Worm (Caenorhabditis elegans) whole organism, midembryonic: ENCODE results near the gene C26F1.1.
A peak's percentile ranks its signal among the peaks of the same experiment; 100 is the strongest.

Source experiments
- T22C8.4 ChIP-seq: fragments of 200-800 bp; sonication (Bioruptor generic); IDR thresholded peaks from 2 replicates; pipeline ENCODE4 v1.3.6; 2022; ENCODE audit warnings: missing genetic modification characterization, missing compliant biosample characterization
- cog-1 ChIP-seq: sonication (generic microtip); optimal IDR thresholded peaks from 2 replicates; lab custom pipeline; 2016; ENCODE audit warnings: missing genetic modification characterization, missing compliant biosample characterization
- flt-1 ChIP-seq: fragments of 200-800 bp; sonication (Bioruptor generic); IDR thresholded peaks from 2 replicates; pipeline ENCODE4 v1.3.6; 2022; ENCODE audit warnings: missing genetic modification characterization, missing compliant biosample characterization
- klf-2 ChIP-seq: fragments of 200-800 bp; sonication (Bioruptor generic); conservative IDR thresholded peaks from 2 replicates; pipeline ENCODE4 v1.3.6; 2022; ENCODE audit warnings: missing genetic modification reagents, missing genetic modification characterization, missing compliant biosample characterization
- med-1 ChIP-seq: sonication (generic microtip); optimal IDR thresholded peaks from 2 replicates; lab custom pipeline; 2017; ENCODE audit warnings: missing genetic modification characterization, mild to moderate bottlenecking, missing compliant biosample characterization, antibody characterized with exemption, missing genetic modification reagents; ENCODE audit not compliant: insufficient read depth
- ref-1 ChIP-seq: fragments of 200-800 bp; sonication (Bioruptor generic); conservative IDR thresholded peaks from 2 replicates; pipeline ENCODE4 v1.3.6; 2022; ENCODE audit warnings: missing genetic modification reagents, missing genetic modification characterization, missing compliant biosample characterization
- tab-1 ChIP-seq: fragments of 200-800 bp; sonication (Bioruptor generic); IDR thresholded peaks from 2 replicates; pipeline ENCODE4 v1.3.6; 2022; ENCODE audit warnings: missing genetic modification characterization, missing compliant biosample characterization
- ztf-23 ChIP-seq: fragments of 200-800 bp; sonication (Bioruptor generic); IDR thresholded peaks from 2 replicates; pipeline ENCODE4 v1.3.6; 2022; ENCODE audit warnings: missing genetic modification reagents, missing genetic modification characterization, missing compliant biosample characterization
- ztf-29 ChIP-seq: fragments of 200-800 bp; sonication (Bioruptor generic); IDR thresholded peaks from 2 replicates; pipeline ENCODE4 v1.3.6; 2022; ENCODE audit warnings: missing genetic modification reagents, missing genetic modification characterization, missing compliant biosample characterization

The C26F1.1 gene

DNA sequence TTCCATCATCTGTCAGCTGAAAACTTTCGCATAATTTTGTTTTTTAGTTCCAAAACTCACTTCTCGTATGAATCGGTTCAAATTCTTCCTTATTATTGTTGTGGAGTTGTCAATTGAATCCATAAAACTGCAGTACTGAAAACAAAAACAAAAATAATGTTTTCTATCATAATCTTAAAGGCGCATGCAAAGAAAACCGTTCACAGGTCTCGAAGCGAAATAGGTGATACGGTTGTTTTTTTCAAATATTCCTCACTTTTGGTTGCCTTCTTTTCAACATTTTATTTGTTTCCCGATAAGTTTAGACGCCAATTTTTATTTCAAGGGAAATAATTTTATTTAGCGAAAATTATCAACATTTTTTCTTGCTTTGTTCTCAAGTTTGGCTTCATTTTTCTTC, 18.3 kb downstream of the C26F1.1 start:
- TF ChIP-seq T22C8.4 (no peak), med-1 (GFP tag; lab: Kevin White, UChicago) (no peak), ztf-29 (GFP tag; lab: Robert Waterston, UW) (no peak), ztf-23 (GFP tag; lab: Robert Waterston, UW) (no peak), ref-1 (GFP tag; lab: Robert Waterston, UW) (no peak), tab-1 (GFP tag; lab: Robert Waterston, UW) (no peak), klf-2 (GFP tag; lab: Robert Waterston, UW) (no peak), flt-1 (no peak), cog-1 (tag; lab: Kevin White, UChicago) (no peak)

DNA sequence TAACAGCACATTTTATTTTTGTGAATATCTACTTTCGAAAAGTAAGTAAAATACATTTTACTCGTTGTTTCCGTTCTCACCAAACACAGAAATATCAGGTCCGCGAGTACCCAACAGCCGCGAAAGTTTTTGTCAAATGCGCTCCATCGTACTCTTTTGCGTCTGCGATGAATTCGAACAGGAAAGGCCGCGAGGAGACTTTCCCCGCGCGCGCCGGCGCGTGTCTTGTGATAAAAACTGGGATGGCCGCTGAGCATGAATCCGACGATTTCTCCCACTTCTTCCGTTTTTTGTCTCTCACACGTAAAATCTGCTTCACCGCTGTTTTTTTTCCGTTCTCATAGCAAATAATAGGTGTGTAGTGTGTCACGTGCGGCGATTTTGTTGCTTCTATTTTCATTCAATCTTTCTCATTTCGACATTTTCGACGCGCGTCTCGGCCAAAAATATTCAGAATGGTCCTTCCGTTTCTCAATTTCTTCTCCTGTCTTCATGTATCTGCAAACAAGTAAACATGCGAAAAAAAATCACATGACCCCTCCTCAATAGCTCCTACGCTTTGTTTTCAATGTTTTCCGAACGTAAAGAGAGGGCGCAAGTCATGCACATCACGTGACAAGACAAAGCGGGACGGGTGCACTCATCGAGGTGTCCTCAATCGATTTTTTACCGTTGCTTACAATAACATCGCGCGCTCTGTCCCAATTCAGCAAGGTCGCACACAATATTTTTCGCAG, 19.0 kb downstream of the C26F1.1 start, which contains the start of gene uvs-1:
TSS of gene uvs-1 (minus strand) at position 145 of the 737 bp plus-strand sequence.
- TF ChIP-seq tab-1 (GFP tag; lab: Robert Waterston, UW) = no peak
- no peak for TF ChIP-seq flt-1
- TF ChIP-seq med-1 (GFP tag; lab: Kevin White, UChicago) = no peak
- no peak for TF ChIP-seq ref-1 (GFP tag; lab: Robert Waterston, UW)
- TF ChIP-seq ztf-29 (GFP tag; lab: Robert Waterston, UW) = no peak
- 0 out of 2 replicates have a peak, but pooled peaks have one; percentile 33 for TF ChIP-seq T22C8.4
- TF ChIP-seq cog-1 (tag; lab: Kevin White, UChicago) = no peak
- no peak for TF ChIP-seq ztf-23 (GFP tag; lab: Robert Waterston, UW)

DNA sequence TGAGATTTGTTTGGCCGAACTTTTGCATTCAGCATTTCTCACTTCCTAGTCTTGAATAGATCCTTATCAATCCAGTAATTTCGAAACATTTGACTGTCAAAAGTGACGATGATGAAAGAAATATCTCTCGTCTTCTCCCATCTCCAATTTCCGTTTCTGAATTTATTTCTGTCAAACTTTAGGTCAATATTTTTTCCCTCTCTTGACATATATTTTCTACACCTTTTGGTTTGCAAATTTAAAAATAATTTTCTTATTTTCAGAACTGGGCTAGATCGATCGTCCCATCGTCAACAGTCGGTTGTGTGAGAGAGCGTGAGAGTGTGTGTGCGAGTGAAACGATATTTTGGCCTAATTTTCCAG, 19.6 kb downstream of the C26F1.1 start, which contains the start of gene xpo-1:
TSS of gene xpo-1 (plus strand) at position 264 of the 363 bp plus-strand sequence.
- no peak for TF ChIP-seq ztf-29 (GFP tag; lab: Robert Waterston, UW)
- 0 out of 2 replicates have a peak, but pooled peaks have one; percentile 23 for TF ChIP-seq flt-1
- TF ChIP-seq tab-1 (GFP tag; lab: Robert Waterston, UW) = no peak
- no peak for TF ChIP-seq ref-1 (GFP tag; lab: Robert Waterston, UW)

DNA sequence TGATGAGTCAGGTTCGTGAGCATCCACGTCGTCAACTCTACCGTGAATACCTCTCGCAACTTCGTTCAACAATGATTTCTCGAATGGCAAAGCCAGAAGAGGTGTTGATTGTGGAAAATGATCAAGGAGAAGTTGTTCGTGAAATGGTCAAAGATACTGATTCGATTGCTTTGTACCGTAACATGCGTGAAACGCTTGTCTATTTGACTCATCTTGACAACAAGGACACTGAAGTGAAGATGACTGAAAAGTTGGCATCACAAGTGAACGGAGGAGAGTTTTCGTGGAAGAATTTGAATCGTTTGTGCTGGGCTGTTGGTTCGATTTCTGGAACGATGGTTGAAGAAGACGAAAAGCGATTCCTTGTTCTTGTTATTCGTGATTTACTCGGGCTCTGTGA, 21.4 kb downstream of the C26F1.1 start:
- TF ChIP-seq ztf-23 (GFP tag; lab: Robert Waterston, UW) (no peak), ztf-29 (GFP tag; lab: Robert Waterston, UW) (no peak), T22C8.4 (no peak), med-1 (GFP tag; lab: Kevin White, UChicago) (no peak), cog-1 (tag; lab: Kevin White, UChicago) (no peak)

DNA sequence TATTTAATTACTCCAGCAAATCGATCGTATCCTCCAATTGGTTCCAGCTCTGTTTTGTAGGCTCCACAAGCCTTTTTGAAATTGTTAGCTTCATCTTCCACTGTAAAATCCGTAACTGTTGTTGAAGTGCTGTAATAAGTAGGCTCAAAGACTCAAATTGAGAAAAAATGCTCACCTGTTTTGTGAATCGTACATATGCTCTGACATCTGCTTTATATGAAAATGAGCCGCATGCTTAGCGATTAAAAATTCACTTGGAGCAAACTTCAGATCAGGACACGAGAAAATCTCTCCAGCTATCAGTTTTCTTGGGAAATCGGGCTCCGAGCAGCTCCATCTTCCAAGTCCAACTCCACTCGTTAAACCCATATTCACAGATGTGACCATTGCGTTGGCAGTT, 23.2 kb downstream of the C26F1.1 start:
- TF ChIP-seq tab-1 (GFP tag; lab: Robert Waterston, UW) (no peak), T22C8.4 (no peak), klf-2 (GFP tag; lab: Robert Waterston, UW) (no peak), flt-1 (no peak), ztf-29 (GFP tag; lab: Robert Waterston, UW) (no peak), cog-1 (tag; lab: Kevin White, UChicago) (no peak), ref-1 (GFP tag; lab: Robert Waterston, UW) (no peak), med-1 (GFP tag; lab: Kevin White, UChicago) (no peak), ztf-23 (GFP tag; lab: Robert Waterston, UW) (no peak)

DNA sequence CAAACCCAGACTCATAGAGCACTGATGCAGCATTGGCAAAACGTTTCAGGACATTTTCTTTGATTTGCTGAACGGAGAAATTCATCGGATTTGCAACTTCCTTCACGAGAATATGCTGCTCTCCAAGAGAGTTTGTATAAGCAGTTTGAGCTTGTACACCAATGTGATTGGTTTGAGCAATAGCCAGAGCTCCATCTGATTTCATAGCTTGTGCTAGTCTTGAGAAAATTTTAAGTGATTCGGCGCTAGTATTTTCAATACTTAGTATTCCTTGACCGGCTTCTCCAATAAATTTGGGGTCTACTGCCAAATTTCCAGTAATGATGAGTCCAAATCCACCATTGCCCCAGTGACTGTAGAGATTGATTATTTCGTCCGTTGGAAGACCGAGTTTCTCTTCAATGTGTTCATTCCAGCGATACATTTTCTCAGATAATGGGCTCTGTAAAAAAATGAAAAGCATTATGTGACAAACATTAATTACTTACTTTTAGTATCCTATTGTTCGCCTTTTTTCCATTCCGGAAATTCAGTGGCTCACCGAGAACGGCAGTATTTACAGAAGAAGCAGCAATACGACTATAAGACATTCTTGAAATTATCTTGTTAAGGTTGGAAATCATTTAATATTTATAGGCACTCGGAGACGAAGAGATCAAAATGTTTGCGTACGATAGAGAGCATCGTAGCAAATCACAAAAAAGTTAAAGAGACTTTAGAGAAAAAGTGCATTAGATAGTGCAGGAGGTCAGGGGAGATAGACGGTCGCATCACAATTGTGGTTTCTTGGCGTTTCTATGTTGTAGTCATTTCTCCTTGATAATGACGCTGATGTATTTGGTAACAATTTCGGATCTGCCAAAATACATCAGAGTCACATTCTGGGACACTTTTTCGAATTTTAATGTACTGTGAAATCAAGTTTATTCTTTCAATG, 24.4 kb downstream of the C26F1.1 start, which contains the start of gene ZK742.3:
TSS of gene ZK742.3 (minus strand) at position 593 of the 937 bp plus-strand sequence.
- TF ChIP-seq ztf-29 (GFP tag; lab: Robert Waterston, UW) (no peak), med-1 (GFP tag; lab: Kevin White, UChicago) (no peak), ztf-23 (GFP tag; lab: Robert Waterston, UW) (no peak), klf-2 (GFP tag; lab: Robert Waterston, UW) (no peak), cog-1 (tag; lab: Kevin White, UChicago) (no peak), ref-1 (GFP tag; lab: Robert Waterston, UW) (no peak), T22C8.4 (no peak), flt-1 (no peak)

DNA sequence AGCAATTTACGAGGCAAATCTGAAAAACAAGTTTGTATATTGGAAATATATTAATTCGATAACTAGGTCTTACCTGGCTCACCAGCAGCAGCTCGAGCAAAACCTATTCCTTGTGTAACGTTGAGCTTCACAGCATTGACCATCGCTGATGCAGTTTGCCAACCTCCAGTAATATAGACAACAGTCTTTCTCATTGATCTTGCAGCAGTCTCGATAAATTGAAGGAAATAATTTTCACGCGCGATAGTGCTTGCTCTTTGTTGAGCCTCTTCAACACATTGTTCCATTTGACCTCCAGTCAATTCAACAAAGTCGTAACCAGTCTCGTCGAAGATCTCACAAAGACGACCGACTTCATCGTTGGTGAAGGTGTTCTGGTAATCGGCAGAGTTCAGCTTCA, 25.4 kb downstream of the C26F1.1 start:
- TF ChIP-seq tab-1 (GFP tag; lab: Robert Waterston, UW) (no peak), cog-1 (tag; lab: Kevin White, UChicago) (no peak), ref-1 (GFP tag; lab: Robert Waterston, UW) (no peak), T22C8.4 (no peak), flt-1 (no peak), ztf-23 (GFP tag; lab: Robert Waterston, UW) (no peak), klf-2 (GFP tag; lab: Robert Waterston, UW) (no peak), med-1 (GFP tag; lab: Kevin White, UChicago) (no peak), ztf-29 (GFP tag; lab: Robert Waterston, UW) (no peak)

DNA sequence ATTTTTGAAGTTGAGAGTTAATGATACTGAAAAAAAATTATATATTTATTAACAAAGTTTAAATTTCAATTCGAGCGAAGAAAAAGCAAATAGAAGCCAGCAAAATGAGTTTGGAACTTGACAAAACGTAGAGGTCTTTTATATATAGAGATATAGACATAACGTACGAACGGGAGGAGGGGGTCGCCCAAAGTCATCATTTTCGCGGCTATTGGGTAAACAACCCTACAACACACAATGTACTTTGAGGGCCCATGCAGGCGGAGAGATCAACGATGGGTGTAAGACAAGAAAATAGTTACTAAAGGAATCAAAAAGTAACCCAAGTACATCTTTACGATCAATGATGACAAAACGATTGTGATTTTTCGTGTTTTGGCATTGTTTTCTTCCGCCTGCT, 26.5 kb downstream of the C26F1.1 start, which contains the start of gene ZK742.4:
TSS of gene ZK742.4 (minus strand) at position 35 of the 400 bp plus-strand sequence.
- TF ChIP-seq flt-1 = no peak
- no peak for TF ChIP-seq T22C8.4
- TF ChIP-seq cog-1 (tag; lab: Kevin White, UChicago) = no peak
- no peak for TF ChIP-seq ref-1 (GFP tag; lab: Robert Waterston, UW)
- TF ChIP-seq med-1 (GFP tag; lab: Kevin White, UChicago) = no peak
- no peak for TF ChIP-seq klf-2 (GFP tag; lab: Robert Waterston, UW)
- TF ChIP-seq tab-1 (GFP tag; lab: Robert Waterston, UW) = no peak
- TF ChIP-seq ztf-23 (GFP tag; lab: Robert Waterston, UW) = no peak
- TF ChIP-seq ztf-29 (GFP tag; lab: Robert Waterston, UW) = no peak
